Fruit fly (Drosophila melanogaster) whole organism, embryonic: ENCODE measurements around the gene NKCC.
A peak's percentile ranks its signal among the peaks of the same experiment; 100 is the strongest.

Experiments
- BEAF-32 ChIP-seq: fragments of 200-800 bp; sonication (Bioruptor generic); optimal IDR thresholded peaks from 3 replicates; lab custom pipeline; 2017; ENCODE audit warnings: missing biosample characterization, missing genetic modification characterization, mild to moderate bottlenecking, moderate library complexity, missing genetic modification reagents
- BtbVII ChIP-seq: fragments of 200-800 bp; sonication (Bioruptor generic); optimal IDR thresholded peaks from 3 replicates; lab custom pipeline; 2017; ENCODE audit warnings: missing biosample characterization, mild to moderate bottlenecking, missing genetic modification characterization
- CG10209 ChIP-seq: fragments of 200-800 bp; sonication (Bioruptor generic); optimal IDR thresholded peaks from 3 replicates; lab custom pipeline; 2017; ENCODE audit warnings: missing biosample characterization, mild to moderate bottlenecking, missing genetic modification characterization, missing genetic modification reagents
- CG10267 ChIP-seq: fragments of 200-800 bp; sonication (Bioruptor generic); optimal IDR thresholded peaks from 2 replicates; lab custom pipeline; 2018; ENCODE audit warnings: missing biosample characterization, mild to moderate bottlenecking, missing genetic modification characterization, moderate library complexity
- CG10543 ChIP-seq: fragments of 200-800 bp; sonication (Bioruptor generic); optimal IDR thresholded peaks from 3 replicates; lab custom pipeline; 2017; ENCODE audit warnings: missing biosample characterization, mild to moderate bottlenecking, missing genetic modification characterization, moderate library complexity
- CG11247 ChIP-seq: fragments of 200-800 bp; sonication (Bioruptor generic); IDR thresholded peaks from 2 replicates; pipeline ENCODE4 v1.3.6; 2022; ENCODE audit warnings: missing biosample characterization, missing genetic modification characterization
- CG12942 ChIP-seq: fragments of 200-800 bp; sonication (Bioruptor generic); optimal IDR thresholded peaks from 3 replicates; lab custom pipeline; 2016; ENCODE audit warnings: missing biosample characterization, missing genetic modification characterization
- CG14710 ChIP-seq: fragments of 200-800 bp; sonication (Bioruptor generic); optimal IDR thresholded peaks from 3 replicates; lab custom pipeline; 2019; ENCODE audit warnings: missing biosample characterization, mild to moderate bottlenecking, missing genetic modification characterization, moderate library complexity
- CG15514 ChIP-seq: fragments of 200-800 bp; sonication (Bioruptor generic); optimal IDR thresholded peaks from 3 replicates; lab custom pipeline; 2017; ENCODE audit warnings: missing biosample characterization, missing genetic modification characterization, mild to moderate bottlenecking, moderate library complexity, missing genetic modification reagents
- CG17359 ChIP-seq: fragments of 200-800 bp; sonication (Bioruptor generic); optimal IDR thresholded peaks from 3 replicates; lab custom pipeline; 2018; ENCODE audit warnings: missing biosample characterization, mild to moderate bottlenecking, missing genetic modification characterization, moderate library complexity
- CG18619 ChIP-seq: fragments of 200-800 bp; sonication (Bioruptor generic); optimal IDR thresholded peaks from 3 replicates; lab custom pipeline; 2017; ENCODE audit warnings: missing biosample characterization, mild to moderate bottlenecking, missing genetic modification characterization
- CG30020 ChIP-seq: fragments of 200-800 bp; optimal IDR thresholded peaks from 2 replicates; lab custom pipeline; 2019; ENCODE audit warnings: missing biosample characterization, mild to moderate bottlenecking, missing genetic modification characterization, moderate library complexity
- CG31224 ChIP-seq: fragments of 200-800 bp; sonication (Bioruptor generic); IDR thresholded peaks from 2 replicates; pipeline ENCODE4 v1.3.6; 2022; ENCODE audit warnings: missing biosample characterization, missing genetic modification characterization
- CG4617 ChIP-seq: fragments of 200-800 bp; sonication (Bioruptor generic); optimal IDR thresholded peaks from 3 replicates; lab custom pipeline; 2016; ENCODE audit warnings: missing biosample characterization, missing genetic modification characterization, borderline replicate concordance
- CG6765 ChIP-seq: fragments of 200-800 bp; sonication (Bioruptor generic); optimal IDR thresholded peaks from 3 replicates; lab custom pipeline; 2017; ENCODE audit warnings: missing biosample characterization, mild to moderate bottlenecking, missing genetic modification characterization
- CG7963 ChIP-seq: fragments of 200-800 bp; sonication (Bioruptor generic); IDR thresholded peaks from 3 replicates; pipeline ENCODE4 v1.3.6; 2022; ENCODE audit warnings: missing biosample characterization, missing genetic modification characterization; ENCODE audit not compliant: partially characterized antibody
- CG8089 ChIP-seq: fragments of 200-800 bp; sonication (Bioruptor generic); optimal IDR thresholded peaks from 3 replicates; lab custom pipeline; 2016; ENCODE audit warnings: missing biosample characterization, missing genetic modification characterization
- CG9437 ChIP-seq: fragments of 200-800 bp; sonication (Bioruptor generic); optimal IDR thresholded peaks from 2 replicates; lab custom pipeline; 2018; ENCODE audit warnings: missing biosample characterization, mild to moderate bottlenecking, missing genetic modification characterization
- CHES-1-like ChIP-seq: fragments of 200-800 bp; sonication (Bioruptor generic); optimal IDR thresholded peaks from 2 replicates; lab custom pipeline; 2016; ENCODE audit warnings: missing biosample characterization, missing genetic modification characterization
- Dbx ChIP-seq: fragments of 200-800 bp; sonication (Bioruptor generic); IDR thresholded peaks from 3 replicates; pipeline ENCODE4 v1.3.6; 2022; ENCODE audit warnings: missing biosample characterization, missing genetic modification characterization
- Dek ChIP-seq: fragments of 200-800 bp; sonication (Bioruptor generic); optimal IDR thresholded peaks from 3 replicates; lab custom pipeline; 2019; ENCODE audit warnings: missing biosample characterization, mild to moderate bottlenecking, missing genetic modification characterization, moderate library complexity
- Dll ChIP-seq: fragments of 200-800 bp; sonication (Bioruptor generic); IDR thresholded peaks from 4 replicates; pipeline ENCODE4 v1.3.6; 2022; ENCODE audit warnings: missing biosample characterization, missing genetic modification characterization; ENCODE audit not compliant: partially characterized antibody
- Fer3 ChIP-seq: fragments of 200-800 bp; sonication (Bioruptor generic); optimal IDR thresholded peaks from 2 replicates; lab custom pipeline; 2018; ENCODE audit warnings: missing biosample characterization, mild to moderate bottlenecking, missing genetic modification characterization, moderate library complexity
- H2.0 ChIP-seq: fragments of 200-800 bp; sonication (Bioruptor generic); IDR thresholded peaks from 2 replicates; pipeline ENCODE4 v1.3.6; 2022; ENCODE audit warnings: missing biosample characterization, missing genetic modification characterization
- HLH3B ChIP-seq: fragments of 200-800 bp; sonication (Bioruptor generic); IDR thresholded peaks from 2 replicates; pipeline ENCODE4 v1.3.6; 2022; ENCODE audit warnings: missing biosample characterization, missing genetic modification characterization
- HLH54F ChIP-seq: fragments of 200-800 bp; sonication (Bioruptor generic); optimal IDR thresholded peaks from 3 replicates; lab custom pipeline; 2016; ENCODE audit warnings: missing biosample characterization, missing genetic modification characterization
- MBD-R2 ChIP-seq: fragments of 200-800 bp; sonication (Bioruptor generic); IDR thresholded peaks from 2 replicates; pipeline ENCODE4 v1.3.6; 2022; ENCODE audit warnings: missing biosample characterization, missing genetic modification characterization
- NfI ChIP-seq: fragments of 200-800 bp; sonication (Bioruptor generic); optimal IDR thresholded peaks from 3 replicates; lab custom pipeline; 2018; ENCODE audit warnings: missing biosample characterization, mild to moderate bottlenecking, missing genetic modification characterization, moderate library complexity
- Sry-β ChIP-seq: fragments of 200-800 bp; sonication (Bioruptor generic); optimal IDR thresholded peaks from 2 replicates; lab custom pipeline; 2018; ENCODE audit warnings: missing biosample characterization, mild to moderate bottlenecking, missing genetic modification characterization, moderate library complexity
- Stat92E ChIP-seq, 3 experiments: fragments of >200 bp in 2 of 3; fragments of 200-800 bp in 1 of 3; sonication (Bioruptor generic) in 1 of 3; optimal IDR thresholded peaks; 2 replicates each; lab custom pipeline; 2017 to 2019; ENCODE audit warnings: missing biosample characterization in 3 of 3, missing genetic modification characterization in 3 of 3, mild to moderate bottlenecking in 1 of 3, moderate library complexity in 1 of 3
- Xrp1 ChIP-seq: fragments of 200-800 bp; sonication (Bioruptor generic); IDR thresholded peaks from 2 replicates; pipeline ENCODE4 v1.3.6; 2022; ENCODE audit warnings: missing biosample characterization, missing genetic modification characterization
- YL-1 ChIP-seq: fragments of 200-800 bp; sonication (Bioruptor generic); optimal IDR thresholded peaks from 3 replicates; lab custom pipeline; 2017; ENCODE audit warnings: missing biosample characterization, mild to moderate bottlenecking, missing genetic modification characterization
- ash1 ChIP-seq: fragments of 200-800 bp; sonication (Bioruptor generic); optimal IDR thresholded peaks from 2 replicates; lab custom pipeline; 2018; ENCODE audit warnings: missing biosample characterization, mild to moderate bottlenecking, missing genetic modification characterization
- bigmax ChIP-seq: fragments of 200-800 bp; sonication (Bioruptor generic); optimal IDR thresholded peaks from 2 replicates; lab custom pipeline; 2018; ENCODE audit warnings: missing biosample characterization, mild to moderate bottlenecking, missing genetic modification characterization
- caup ChIP-seq: fragments of 200-800 bp; sonication (Bioruptor generic); optimal IDR thresholded peaks from 3 replicates; lab custom pipeline; 2017; ENCODE audit warnings: missing biosample characterization, mild to moderate bottlenecking, missing genetic modification characterization, moderate library complexity; ENCODE audit not compliant: severe bottlenecking
- ci ChIP-seq: fragments of 200-800 bp; sonication (Bioruptor generic); IDR thresholded peaks from 3 replicates; pipeline ENCODE4 v1.3.6; 2022; ENCODE audit warnings: missing biosample characterization, missing genetic modification characterization
- crol ChIP-seq: fragments of 200-800 bp; sonication (Bioruptor generic); IDR thresholded peaks from 2 replicates; pipeline ENCODE4 v1.3.6; 2022; ENCODE audit warnings: missing biosample characterization, missing genetic modification characterization
- da ChIP-seq: fragments of 200-800 bp; sonication (Bioruptor generic); optimal IDR thresholded peaks from 2 replicates; lab custom pipeline; 2016; ENCODE audit warnings: missing biosample characterization, missing genetic modification characterization
- ftz-f1 ChIP-seq: fragments of 200-800 bp; sonication (Bioruptor generic); optimal IDR thresholded peaks from 2 replicates; lab custom pipeline; 2016; ENCODE audit warnings: missing biosample characterization, missing genetic modification characterization
- insv ChIP-seq, 2 experiments: fragments of 200-800 bp; sonication (Bioruptor generic); optimal IDR thresholded peaks; 3 replicates each; lab custom pipeline; 2016 to 2018; ENCODE audit warnings: missing biosample characterization in 2 of 2, missing genetic modification characterization in 2 of 2
- lilli ChIP-seq: fragments of 200-800 bp; sonication (Bioruptor generic); optimal IDR thresholded peaks from 3 replicates; lab custom pipeline; 2016; ENCODE audit warnings: missing biosample characterization, missing genetic modification characterization
- nerfin-1 ChIP-seq: fragments of 200-800 bp; sonication (Bioruptor generic); optimal IDR thresholded peaks from 3 replicates; lab custom pipeline; 2019; ENCODE audit warnings: missing biosample characterization, mild to moderate bottlenecking, missing genetic modification characterization, moderate library complexity
- sens ChIP-seq: fragments of 200-800 bp; sonication (Bioruptor generic); peaks from one replicate; lab custom pipeline; 2016; ENCODE audit warnings: missing biosample characterization, missing genetic modification characterization
- so ChIP-seq: fragments of 200-800 bp; sonication (Bioruptor generic); IDR thresholded peaks from 3 replicates; pipeline ENCODE4 v1.3.6; 2022; ENCODE audit warnings: missing biosample characterization, missing genetic modification characterization
- ttk ChIP-seq: fragments of 200-800 bp; sonication (Bioruptor generic); IDR thresholded peaks from 2 replicates; pipeline ENCODE4 v2.1.2; 2022; ENCODE audit warnings: missing biosample characterization, missing genetic modification characterization
- twi ChIP-seq: fragments of 200-800 bp; optimal IDR thresholded peaks from 2 replicates; lab custom pipeline; 2019; ENCODE audit warnings: missing biosample characterization, mild to moderate bottlenecking, missing genetic modification characterization, moderate library complexity
- wek ChIP-seq: fragments of 200-800 bp; sonication (Bioruptor generic); optimal IDR thresholded peaks from 3 replicates; lab custom pipeline; 2018; ENCODE audit warnings: missing biosample characterization, mild to moderate bottlenecking, missing genetic modification characterization, moderate library complexity
- zen2 ChIP-seq: fragments of 200-800 bp; sonication (Bioruptor generic); IDR thresholded peaks from 3 replicates; pipeline ENCODE4 v1.3.6; 2022; ENCODE audit warnings: missing biosample characterization, missing genetic modification characterization; ENCODE audit not compliant: partially characterized antibody

The NKCC gene

DNA sequence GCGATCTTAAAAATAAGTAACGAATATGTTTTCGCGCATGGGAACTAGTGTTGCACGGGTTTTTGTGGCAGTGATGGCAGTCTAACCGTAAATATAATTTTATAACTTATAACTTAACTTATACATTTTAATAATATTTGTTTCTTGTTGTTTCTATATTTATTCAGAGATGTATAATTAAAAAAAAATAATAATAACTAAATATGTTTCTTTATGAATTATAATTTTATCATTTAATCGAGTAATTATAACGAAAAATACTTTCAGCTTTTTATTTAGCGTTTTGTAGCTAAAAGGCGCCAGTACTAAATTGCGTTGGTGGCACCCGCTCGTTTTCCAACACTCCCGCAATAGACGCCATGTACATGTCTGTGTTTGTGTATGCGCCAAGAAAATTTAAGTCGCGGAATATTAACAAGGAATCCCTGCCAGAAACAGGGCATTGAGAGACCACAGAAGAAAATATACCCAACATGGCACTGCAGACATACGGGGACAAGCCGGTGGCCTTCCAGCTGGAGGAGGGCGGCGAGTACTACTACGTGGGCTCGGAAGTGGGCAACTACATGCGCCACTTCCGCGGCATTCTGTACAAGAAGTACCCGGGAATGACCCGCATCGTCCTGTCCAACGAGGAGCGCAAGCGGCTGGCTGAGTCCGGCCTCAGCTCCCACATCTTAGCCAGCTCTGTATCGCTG is 31.8 kb downstream of the NKCC start, which contains the start of the genes mRpL44 and Snr1 (continued):
- TF ChIP-seq BEAF-32 (peak; percentile 22), CG9437 (GFP tag; lab: Kevin White, UChicago) (peak; percentile 76), CG14710 (tag; lab: Kevin White, UChicago) (peak; percentile 72), twi (tag; lab: Kevin White, UChicago) (peak; percentile 33), CG7963 (GFP tag; lab: Robert Waterston, UW) (no peak), CG10209 (GFP tag; lab: Kevin White, UChicago) (peak; percentile 43), Dek (tag; lab: Kevin White, UChicago) (peak; percentile 58), Dbx (GFP tag; lab: Robert Waterston, UW) (peak; percentile 50; the same call in 1 of the 3 replicates), ci (GFP tag; lab: Robert Waterston, UW) (no peak), caup (GFP tag; lab: Kevin White, UChicago) (peak; percentile 47), YL-1 (GFP tag; lab: Kevin White, UChicago) (peak; percentile 85), Fer3 (tag; lab: Kevin White, UChicago) (peak; percentile 13), Sry-β (GFP tag; lab: Kevin White, UChicago) (peak; percentile 100), insv (GFP tag; optimal IDR thresholded peaks at IDR 0.05; lab: Kevin White, UChicago) (peak in 1 of 2 experiments; percentile 57), BtbVII (peak; percentile 26), nerfin-1 (tag; lab: Kevin White, UChicago) (peak; percentile 70), crol (GFP tag; lab: Robert Waterston, UW) (no peak), da (GFP tag; lab: Kevin White, UChicago) (no peak), sens (GFP tag; lab: Kevin White, UChicago) (peak; percentile 54), NfI (GFP tag; lab: Kevin White, UChicago) (peak; percentile 60), Xrp1 (GFP tag; lab: Robert Waterston, UW) (peak; percentile 52; the same call in 1 of the 2 replicates), Dll (GFP tag; lab: Robert Waterston, UW) (peak; percentile 46; the same call in 1 of the 4 replicates), HLH3B (GFP tag; lab: Robert Waterston, UW) (no peak), CG12942 (GFP tag; lab: Kevin White, UChicago) (peak; percentile 20), CG31224 (no peak), lilli (GFP tag; lab: Kevin White, UChicago) (peak; percentile 24), CG10543 (GFP tag; lab: Kevin White, UChicago) (peak; percentile 82)

dm6 chr3R:5467619-5468018 is 34.9 kb downstream of the NKCC start, which contains the start of gene POLDIP2:
Gene POLDIP2, plus strand, starts transcription at chr3R:5467778.
- TF ChIP-seq zen2 (GFP tag; lab: Robert Waterston, UW) (no peak), ash1 (GFP tag; lab: Kevin White, UChicago) (no peak), CG15514 (GFP tag; lab: Kevin White, UChicago) (peak; percentile 42), CHES-1-like (GFP tag; lab: Kevin White, UChicago) (no peak), so (GFP tag; lab: Robert Waterston, UW) (no peak), CG11247 (GFP tag; lab: Robert Waterston, UW) (no peak), CG6765 (GFP tag; lab: Kevin White, UChicago) (no peak), CG4617 (GFP tag; lab: Kevin White, UChicago) (peak; percentile 42), Stat92E (GFP tag; optimal IDR thresholded peaks at IDR 0.05; lab: Kevin White, UChicago) (no peak), CG17359 (tag; lab: Kevin White, UChicago) (peak; percentile 5), wek (no peak), HLH54F (no peak), CG30020 (no peak), MBD-R2 (peak; percentile 56), bigmax (GFP tag; lab: Kevin White, UChicago) (no peak), ttk (GFP tag; lab: Robert Waterston, UW) (no peak), CG8089 (GFP tag; lab: Kevin White, UChicago) (no peak), ftz-f1 (GFP tag; lab: Kevin White, UChicago) (peak; percentile 9), CG18619 (GFP tag; lab: Kevin White, UChicago) (no peak), CG10267 (tag; lab: Kevin White, UChicago) (no peak), H2.0 (GFP tag; lab: Robert Waterston, UW) (no peak), NfI (GFP tag; lab: Kevin White, UChicago) (peak; percentile 16)
